Fruit fly (Drosophila melanogaster): Measurements from ENCODE around the gene Pif1.

DNA sequence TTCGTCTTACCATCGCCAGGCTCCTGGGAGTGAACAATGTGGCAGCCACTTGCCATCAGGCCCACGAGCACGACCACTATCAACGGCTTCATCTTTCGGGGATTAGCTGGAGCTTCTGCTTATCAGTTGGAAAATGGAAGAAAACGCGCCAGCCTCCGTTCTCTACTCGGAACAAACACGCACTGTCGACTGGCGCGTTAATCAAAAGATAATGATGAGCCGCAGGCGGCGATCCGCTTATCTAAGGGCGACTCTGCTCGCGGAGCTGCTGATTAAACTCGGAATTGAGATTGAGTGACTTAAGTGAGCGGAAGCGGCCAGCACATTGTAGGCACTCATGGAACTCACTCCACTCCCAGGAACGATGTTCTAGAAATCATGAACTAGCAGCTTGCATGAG is 8.0 kb downstream of the Pif1 start, which contains the start of gene CG3246:
- TF ChIP-seq N (GFP tag; optimal IDR thresholded peaks at IDR 0.05) (no peak), dl (GFP tag; optimal IDR thresholded peaks at IDR 0.05; ENCODE audit: insufficient read depth in 1 of 2, partially characterized antibody in 2 of 2) (no peak), CG9705 (GFP tag; optimal IDR thresholded peaks at IDR 0.05) (no peak), Jra (GFP tag; optimal IDR thresholded peaks at IDR 0.05) (no peak), dsf (GFP tag; optimal IDR thresholded peaks at IDR 0.05; ENCODE audit: borderline replicate concordance) (no peak), Rel (GFP tag; optimal IDR thresholded peaks at IDR 0.05) (no peak), Rel (tag; optimal IDR thresholded peaks at IDR 0.05) (no peak), pan (optimal IDR thresholded peaks at IDR 0.05) (no peak), Myc (optimal IDR thresholded peaks at IDR 0.05) (no peak), Hr78 (GFP tag; optimal IDR thresholded peaks at IDR 0.05) (no peak), psq (GFP tag; optimal IDR thresholded peaks at IDR 0.05) (no peak), sv (GFP tag; optimal IDR thresholded peaks at IDR 0.05) (no peak)
